Fruit fly (Drosophila melanogaster) whole organism, embryonic: ENCODE measurements around the gene CG33934.

Experiments
- Ada2b ChIP-seq: fragments of 200-800 bp; sonication (Bioruptor generic); IDR thresholded peaks from 2 replicates; pipeline ENCODE4 v1.3.6; 2022; ENCODE audit warnings: missing biosample characterization, missing genetic modification characterization
- Antp ChIP-seq: fragments of 200-800 bp; sonication (Bioruptor generic); optimal IDR thresholded peaks from 3 replicates; lab custom pipeline; 2016; ENCODE audit warnings: missing biosample characterization, missing genetic modification characterization
- Atf-2 ChIP-seq: fragments of 200-800 bp; sonication (Bioruptor generic); optimal IDR thresholded peaks from 2 replicates; lab custom pipeline; 2016; ENCODE audit warnings: missing biosample characterization, missing genetic modification characterization
- BtbVII ChIP-seq: fragments of 200-800 bp; sonication (Bioruptor generic); optimal IDR thresholded peaks from 3 replicates; lab custom pipeline; 2017; ENCODE audit warnings: missing biosample characterization, mild to moderate bottlenecking, missing genetic modification characterization
- CG10209 ChIP-seq: fragments of 200-800 bp; sonication (Bioruptor generic); optimal IDR thresholded peaks from 3 replicates; lab custom pipeline; 2017; ENCODE audit warnings: missing biosample characterization, mild to moderate bottlenecking, missing genetic modification characterization, missing genetic modification reagents
- CG10565 ChIP-seq: fragments of 200-800 bp; sonication (Bioruptor generic); optimal IDR thresholded peaks from 3 replicates; lab custom pipeline; 2016; ENCODE audit warnings: missing biosample characterization, mild to moderate bottlenecking, missing genetic modification characterization
- CG12391 ChIP-seq: fragments of 200-800 bp; sonication (Bioruptor generic); optimal IDR thresholded peaks from 3 replicates; lab custom pipeline; 2018; ENCODE audit warnings: missing biosample characterization, mild to moderate bottlenecking, missing genetic modification characterization, moderate library complexity
- CG13624 ChIP-seq: fragments of 200-800 bp; sonication (Bioruptor generic); optimal IDR thresholded peaks from 2 replicates; lab custom pipeline; 2016; ENCODE audit warnings: missing biosample characterization, missing genetic modification characterization
- CG15269 ChIP-seq: fragments of 200-800 bp; sonication (Bioruptor generic); optimal IDR thresholded peaks from 2 replicates; lab custom pipeline; 2018; ENCODE audit warnings: missing biosample characterization, mild to moderate bottlenecking, missing genetic modification characterization, moderate library complexity
- CG15479 ChIP-seq: fragments of 200-800 bp; sonication (Bioruptor generic); optimal IDR thresholded peaks from 3 replicates; lab custom pipeline; 2019; ENCODE audit warnings: missing biosample characterization, mild to moderate bottlenecking, missing genetic modification characterization, moderate library complexity
- CG17612 ChIP-seq: fragments of 200-800 bp; sonication (Bioruptor generic); IDR thresholded peaks from 2 replicates; pipeline ENCODE4 v1.3.6; 2022; ENCODE audit warnings: missing biosample characterization, missing genetic modification characterization
- CG17912 ChIP-seq: fragments of 200-800 bp; sonication (Bioruptor generic); optimal IDR thresholded peaks from 2 replicates; lab custom pipeline; 2018; ENCODE audit warnings: missing biosample characterization, mild to moderate bottlenecking, missing genetic modification characterization
- CG2202 ChIP-seq: fragments of 200-800 bp; sonication (Bioruptor generic); optimal IDR thresholded peaks from 2 replicates; lab custom pipeline; 2018; ENCODE audit warnings: missing biosample characterization, mild to moderate bottlenecking, missing genetic modification characterization
- CG2875 ChIP-seq: fragments of 200-800 bp; sonication (Bioruptor generic); optimal IDR thresholded peaks from 2 replicates; lab custom pipeline; 2017; ENCODE audit warnings: missing biosample characterization, mild to moderate bottlenecking, missing genetic modification characterization, missing genetic modification reagents
- CG2889 ChIP-seq: fragments of 200-800 bp; sonication (Bioruptor generic); IDR thresholded peaks from 3 replicates; pipeline ENCODE4 v1.3.6; 2022; ENCODE audit warnings: missing biosample characterization, missing genetic modification characterization
- CG31441 ChIP-seq: fragments of 200-800 bp; sonication (Bioruptor generic); IDR thresholded peaks from 2 replicates; pipeline ENCODE4 v1.3.6; 2022; ENCODE audit warnings: missing biosample characterization, missing genetic modification characterization
- CG4404 ChIP-seq: fragments of 200-800 bp; sonication (Bioruptor generic); IDR thresholded peaks from 2 replicates; pipeline ENCODE4 v1.3.6; 2022; ENCODE audit warnings: missing biosample characterization, missing genetic modification characterization
- CG8089 ChIP-seq: fragments of 200-800 bp; sonication (Bioruptor generic); optimal IDR thresholded peaks from 3 replicates; lab custom pipeline; 2016; ENCODE audit warnings: missing biosample characterization, missing genetic modification characterization
- CG8281 ChIP-seq: fragments of 200-800 bp; sonication (Bioruptor generic); optimal IDR thresholded peaks from 2 replicates; lab custom pipeline; 2018; ENCODE audit warnings: missing biosample characterization, mild to moderate bottlenecking, missing genetic modification characterization, moderate library complexity
- CG9932 ChIP-seq: fragments of 200-800 bp; sonication (Bioruptor generic); IDR thresholded peaks from 2 replicates; pipeline ENCODE4 v1.3.6; 2022; ENCODE audit warnings: missing biosample characterization, missing genetic modification characterization
- CoRest ChIP-seq: fragments of 200-800 bp; sonication (Bioruptor generic); optimal IDR thresholded peaks from 3 replicates; lab custom pipeline; 2018; ENCODE audit warnings: missing biosample characterization, mild to moderate bottlenecking, missing genetic modification characterization, moderate library complexity
- Dbx ChIP-seq: fragments of 200-800 bp; sonication (Bioruptor generic); IDR thresholded peaks from 3 replicates; pipeline ENCODE4 v1.3.6; 2022; ENCODE audit warnings: missing biosample characterization, missing genetic modification characterization
- Drgx ChIP-seq: fragments of 200-800 bp; sonication (Bioruptor generic); IDR thresholded peaks from 2 replicates; pipeline ENCODE4 v1.3.6; 2022; ENCODE audit warnings: missing biosample characterization, missing genetic modification characterization
- Ets65A ChIP-seq: fragments of 200-800 bp; sonication (Bioruptor generic); peaks from one replicate; lab custom pipeline; 2016; ENCODE audit warnings: missing biosample characterization, missing genetic modification characterization
- H2.0 ChIP-seq: fragments of 200-800 bp; sonication (Bioruptor generic); IDR thresholded peaks from 2 replicates; pipeline ENCODE4 v1.3.6; 2022; ENCODE audit warnings: missing biosample characterization, missing genetic modification characterization
- Hr78 ChIP-seq, 2 experiments: fragments of 200-800 bp in 1 of 2; fragments of >200 bp in 1 of 2; sonication (Bioruptor generic) in 1 of 2; optimal IDR thresholded peaks; 2 replicates each; lab custom pipeline; 2017 to 2019; ENCODE audit warnings: missing biosample characterization in 2 of 2, missing genetic modification characterization in 2 of 2, mild to moderate bottlenecking in 1 of 2, moderate library complexity in 1 of 2
- Hsf ChIP-seq: fragments of 200-800 bp; sonication (Bioruptor generic); optimal IDR thresholded peaks from 3 replicates; lab custom pipeline; 2016; ENCODE audit warnings: missing biosample characterization, missing genetic modification characterization
- MTF-1 ChIP-seq: fragments of 200-800 bp; sonication (Bioruptor generic); optimal IDR thresholded peaks from 2 replicates; lab custom pipeline; 2018; ENCODE audit warnings: missing biosample characterization, mild to moderate bottlenecking, missing genetic modification characterization, borderline replicate concordance
- Med ChIP-seq: fragments of 200-800 bp; sonication (Bioruptor generic); peaks from one replicate; lab custom pipeline; 2016; ENCODE audit warnings: missing biosample characterization, missing genetic modification characterization, mild to moderate bottlenecking, inconsistent platforms, moderate library complexity
- Meics ChIP-seq: fragments of 200-800 bp; sonication (Bioruptor generic); optimal IDR thresholded peaks from 2 replicates; lab custom pipeline; 2017; ENCODE audit warnings: missing biosample characterization, mild to moderate bottlenecking, missing genetic modification characterization
- Sin3A ChIP-seq: fragments of >200 bp; optimal IDR thresholded peaks from 2 replicates; lab custom pipeline; 2018
- Spps ChIP-seq: fragments of 200-800 bp; sonication (Bioruptor generic); optimal IDR thresholded peaks from 2 replicates; lab custom pipeline; 2018; ENCODE audit warnings: missing biosample characterization, mild to moderate bottlenecking, missing genetic modification characterization
- TFAM ChIP-seq: fragments of 200-800 bp; sonication (Bioruptor generic); optimal IDR thresholded peaks from 2 replicates; lab custom pipeline; 2017; ENCODE audit warnings: missing biosample characterization, missing genetic modification characterization, inconsistent platforms
- ab ChIP-seq: fragments of 200-800 bp; sonication (Bioruptor generic); optimal IDR thresholded peaks from 2 replicates; lab custom pipeline; 2016; ENCODE audit warnings: missing biosample characterization, missing genetic modification characterization
- al ChIP-seq: fragments of 200-800 bp; sonication (Bioruptor generic); IDR thresholded peaks from 2 replicates; pipeline ENCODE4 v1.3.6; 2022; ENCODE audit warnings: missing biosample characterization, missing genetic modification characterization
- bbx ChIP-seq: fragments of 200-800 bp; sonication (Bioruptor generic); IDR thresholded peaks from 2 replicates; pipeline ENCODE4 v1.3.6; 2022; ENCODE audit warnings: missing biosample characterization, missing genetic modification characterization; ENCODE audit not compliant: partially characterized antibody
- bsh ChIP-seq, 2 experiments: fragments of 200-800 bp; sonication (Bioruptor generic); optimal IDR thresholded peaks; 2 replicates each; lab custom pipeline; 2017 to 2018; ENCODE audit warnings: mild to moderate bottlenecking in 2 of 2, missing biosample characterization in 2 of 2, missing genetic modification characterization in 2 of 2, moderate library complexity in 1 of 2
- crol ChIP-seq: fragments of 200-800 bp; sonication (Bioruptor generic); IDR thresholded peaks from 2 replicates; pipeline ENCODE4 v1.3.6; 2022; ENCODE audit warnings: missing biosample characterization, missing genetic modification characterization
- dm ChIP-seq: fragments of 200-800 bp; sonication (Bioruptor generic); optimal IDR thresholded peaks from 3 replicates; lab custom pipeline; 2016; ENCODE audit warnings: missing biosample characterization, missing genetic modification characterization
- ftz-f1 ChIP-seq: fragments of 200-800 bp; sonication (Bioruptor generic); optimal IDR thresholded peaks from 2 replicates; lab custom pipeline; 2016; ENCODE audit warnings: missing biosample characterization, missing genetic modification characterization
- gt ChIP-seq: fragments of 200-800 bp; sonication (Bioruptor generic); IDR thresholded peaks from 2 replicates; pipeline ENCODE4 v1.3.6; 2022; ENCODE audit warnings: missing biosample characterization, missing genetic modification characterization
- jigr1 ChIP-seq: fragments of 200-800 bp; sonication (Bioruptor generic); IDR thresholded peaks from 3 replicates; pipeline ENCODE4 v1.3.6; 2022; ENCODE audit warnings: missing biosample characterization, missing genetic modification characterization
- kay ChIP-seq: fragments of 200-800 bp; sonication (Bioruptor generic); optimal IDR thresholded peaks from 2 replicates; lab custom pipeline; 2016; ENCODE audit warnings: missing biosample characterization, missing genetic modification characterization
- lbe ChIP-seq: fragments of 200-800 bp; sonication (Bioruptor generic); optimal IDR thresholded peaks from 2 replicates; lab custom pipeline; 2016; ENCODE audit warnings: missing biosample characterization, mild to moderate bottlenecking, missing genetic modification characterization
- luna ChIP-seq: fragments of 200-800 bp; sonication (Bioruptor generic); optimal IDR thresholded peaks from 2 replicates; lab custom pipeline; 2016; ENCODE audit warnings: missing biosample characterization, missing genetic modification characterization
- mirr ChIP-seq: fragments of 200-800 bp; sonication (Bioruptor generic); optimal IDR thresholded peaks from 3 replicates; lab custom pipeline; 2018; ENCODE audit warnings: missing biosample characterization, mild to moderate bottlenecking, missing genetic modification characterization
- repo ChIP-seq: fragments of 200-800 bp; sonication (Bioruptor generic); optimal IDR thresholded peaks from 2 replicates; lab custom pipeline; 2016; ENCODE audit warnings: missing biosample characterization, missing genetic modification characterization
- row ChIP-seq: fragments of 200-800 bp; sonication (Bioruptor generic); IDR thresholded peaks from 3 replicates; pipeline ENCODE4 v1.3.6; 2022; ENCODE audit warnings: missing biosample characterization, missing genetic modification characterization
- sens-2 ChIP-seq: fragments of 200-800 bp; sonication (Bioruptor generic); IDR thresholded peaks from 2 replicates; pipeline ENCODE4 v1.3.6; 2022; ENCODE audit warnings: missing biosample characterization, missing genetic modification characterization
- shn ChIP-seq: fragments of 200-800 bp; sonication (Bioruptor generic); optimal IDR thresholded peaks from 3 replicates; lab custom pipeline; 2016; ENCODE audit warnings: missing biosample characterization, missing genetic modification characterization
- sug ChIP-seq: fragments of 200-800 bp; optimal IDR thresholded peaks from 2 replicates; lab custom pipeline; 2019; ENCODE audit warnings: missing biosample characterization, mild to moderate bottlenecking, missing genetic modification characterization, moderate library complexity
- yki ChIP-seq: fragments of >200 bp; optimal IDR thresholded peaks from 3 replicates; lab custom pipeline; 2018

The CG33934 gene

DNA sequence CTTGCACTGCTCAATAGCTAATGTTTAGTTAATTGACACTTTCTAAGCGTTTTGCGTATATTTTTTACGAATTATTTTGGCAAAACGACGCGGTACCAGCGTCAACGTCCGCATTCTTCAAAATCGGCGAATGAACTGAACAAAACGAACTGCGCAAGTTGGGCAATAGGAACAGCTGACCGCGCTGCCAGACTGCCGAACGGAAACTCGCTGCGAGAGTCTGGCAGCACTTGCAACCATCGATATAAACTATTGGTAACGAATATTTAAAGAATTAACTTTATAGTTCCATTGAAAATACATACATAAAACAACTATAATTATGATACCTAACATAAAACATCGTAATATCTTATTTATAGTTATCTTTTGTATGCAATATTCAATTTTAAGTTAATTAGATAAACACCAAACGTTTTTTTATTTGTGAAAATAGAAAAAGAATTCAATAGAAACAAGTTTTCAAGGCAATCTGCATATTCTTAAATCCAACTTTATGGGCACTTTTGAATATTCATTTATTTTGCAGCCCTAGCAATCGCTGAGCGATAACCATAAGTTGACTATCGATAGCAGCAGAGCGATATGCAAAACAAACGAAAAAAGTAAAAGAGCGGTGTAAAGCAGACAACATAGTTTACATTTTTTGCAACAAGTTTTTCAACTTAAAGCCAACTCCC lies 34.0 kb upstream of the CG33934 start, which contains the start of the genes Hs6st and MED25 (continued):
- TF ChIP-seq lbe (GFP tag; lab: Kevin White, UChicago) (no peak), CG8281 (no peak), CG17912 (GFP tag; lab: Kevin White, UChicago) (no peak), Ets65A (GFP tag; lab: Kevin White, UChicago) (peak; percentile 91), CG13624 (GFP tag; lab: Kevin White, UChicago) (no peak), al (GFP tag; lab: Robert Waterston, UW) (no peak), Sin3A (lab: Kevin White, UChicago) (peak; percentile 88), CG9932 (GFP tag; lab: Robert Waterston, UW) (peak; percentile 29; the same call in 1 of the 2 replicates), CG17612 (GFP tag; lab: Robert Waterston, UW) (no peak), CG8089 (GFP tag; lab: Kevin White, UChicago) (no peak), CG10565 (no peak), MTF-1 (GFP tag; lab: Kevin White, UChicago) (peak; percentile 6), Ada2b (GFP tag; lab: Robert Waterston, UW) (no peak; the same call in 1 of the 2 replicates), CG10209 (GFP tag; lab: Kevin White, UChicago) (no peak), row (peak; percentile 55), CG4404 (GFP tag; lab: Robert Waterston, UW) (no peak), yki (lab: Kevin White, UChicago) (no peak), CG15269 (no peak), ab (GFP tag; lab: Kevin White, UChicago) (no peak), BtbVII (GFP tag; lab: Kevin White, UChicago) (peak; percentile 39), Meics (GFP tag; lab: Kevin White, UChicago) (peak; percentile 74), TFAM (GFP tag; lab: Kevin White, UChicago) (no peak), CG2875 (no peak), Dbx (GFP tag; lab: Robert Waterston, UW) (peak; percentile 70), CG31441 (GFP tag; lab: Robert Waterston, UW) (peak; percentile 53; the same call in 1 of the 2 replicates), CG2889 (GFP tag; lab: Robert Waterston, UW) (no peak), Med (GFP tag; lab: Kevin White, UChicago) (peak; percentile 72), repo (GFP tag; lab: Kevin White, UChicago) (no peak), Spps (tag; lab: Kevin White, UChicago) (no peak), Atf-2 (GFP tag; lab: Kevin White, UChicago) (no peak), Drgx (no peak), gt (GFP tag; lab: Robert Waterston, UW) (no peak), sug (tag; lab: Kevin White, UChicago) (no peak), bbx (GFP tag; lab: Robert Waterston, UW) (peak; percentile 78), kay (GFP tag; lab: Kevin White, UChicago) (peak; percentile 57), crol (no peak), H2.0 (GFP tag; lab: Robert Waterston, UW) (no peak), Hr78 (GFP tag; optimal IDR thresholded peaks at IDR 0.05; lab: Kevin White, UChicago) (peak in 1 of 2 experiments; percentile 15), shn (no peak), Hsf (GFP tag; lab: Kevin White, UChicago) (peak; percentile 9), CG2202 (tag; lab: Kevin White, UChicago) (no peak), Antp (no peak), dm (no peak), luna (GFP tag; lab: Kevin White, UChicago) (no peak), mirr (GFP tag; lab: Kevin White, UChicago) (peak; percentile 45), ftz-f1 (GFP tag; lab: Kevin White, UChicago) (peak; percentile 13), CoRest (tag; lab: Kevin White, UChicago) (peak; percentile 49), jigr1 (GFP tag; lab: Robert Waterston, UW) (no peak), bsh (GFP tag; optimal IDR thresholded peaks at IDR 0.05; lab: Kevin White, UChicago) (no peak), sens-2 (GFP tag; lab: Robert Waterston, UW) (no peak), CG15479 (GFP tag; lab: Kevin White, UChicago) (peak; percentile 69), CG12391 (tag; lab: Kevin White, UChicago) (peak; percentile 55)
